Fruit fly (Drosophila melanogaster) whole organism, embryonic: ENCODE data around the gene Pisd.
A peak's percentile ranks its signal among the peaks of the same experiment; 100 is the strongest.

Experiments
- Bdp1 ChIP-seq: fragments of 200-800 bp; sonication (Bioruptor generic); optimal IDR thresholded peaks from 3 replicates; lab custom pipeline; 2016; ENCODE audit warnings: missing biosample characterization, missing genetic modification characterization
- Bgb ChIP-seq: fragments of 200-800 bp; sonication (Bioruptor generic); IDR thresholded peaks from 2 replicates; pipeline ENCODE4 v1.3.6; 2022; ENCODE audit warnings: missing biosample characterization, missing genetic modification characterization; ENCODE audit not compliant: partially characterized antibody
- Blimp-1 ChIP-seq: fragments of 200-800 bp; sonication (Bioruptor generic); optimal IDR thresholded peaks from 3 replicates; lab custom pipeline; 2018; ENCODE audit warnings: missing biosample characterization, missing genetic modification characterization, mild to moderate bottlenecking, moderate library complexity, missing genetic modification reagents
- CG10209 ChIP-seq: fragments of 200-800 bp; sonication (Bioruptor generic); optimal IDR thresholded peaks from 3 replicates; lab custom pipeline; 2017; ENCODE audit warnings: missing biosample characterization, mild to moderate bottlenecking, missing genetic modification characterization, missing genetic modification reagents
- CG10654 ChIP-seq: fragments of 200-800 bp; sonication (Bioruptor generic); optimal IDR thresholded peaks from 2 replicates; lab custom pipeline; 2016; ENCODE audit warnings: missing biosample characterization, missing genetic modification characterization
- CG11696 ChIP-seq: fragments of 200-800 bp; sonication (Bioruptor generic); IDR thresholded peaks from 2 replicates; pipeline ENCODE4 v1.3.6; 2022; ENCODE audit warnings: missing biosample characterization, missing genetic modification characterization
- CG12769 ChIP-seq: fragments of 200-800 bp; sonication (Bioruptor generic); optimal IDR thresholded peaks from 2 replicates; lab custom pipeline; 2019; ENCODE audit warnings: missing biosample characterization, mild to moderate bottlenecking, missing genetic modification characterization, moderate library complexity
- CG12942 ChIP-seq: fragments of 200-800 bp; sonication (Bioruptor generic); optimal IDR thresholded peaks from 3 replicates; lab custom pipeline; 2016; ENCODE audit warnings: missing biosample characterization, missing genetic modification characterization
- CG13296 ChIP-seq: fragments of 200-800 bp; sonication (Bioruptor generic); optimal IDR thresholded peaks from 3 replicates; lab custom pipeline; 2018; ENCODE audit warnings: missing biosample characterization, mild to moderate bottlenecking, missing genetic modification characterization
- CG14965 ChIP-seq: fragments of 200-800 bp; sonication (Bioruptor generic); optimal IDR thresholded peaks from 2 replicates; lab custom pipeline; 2016; ENCODE audit warnings: missing biosample characterization, missing genetic modification characterization, borderline replicate concordance
- CG1529 ChIP-seq: fragments of 200-800 bp; sonication (Bioruptor generic); optimal IDR thresholded peaks from 3 replicates; lab custom pipeline; 2018; ENCODE audit warnings: missing biosample characterization, missing genetic modification characterization
- CG17912 ChIP-seq: fragments of 200-800 bp; sonication (Bioruptor generic); optimal IDR thresholded peaks from 2 replicates; lab custom pipeline; 2018; ENCODE audit warnings: missing biosample characterization, mild to moderate bottlenecking, missing genetic modification characterization
- CG31441 ChIP-seq: fragments of 200-800 bp; sonication (Bioruptor generic); IDR thresholded peaks from 2 replicates; pipeline ENCODE4 v1.3.6; 2022; ENCODE audit warnings: missing biosample characterization, missing genetic modification characterization
- CG3163 ChIP-seq: fragments of 200-800 bp; sonication (Bioruptor generic); optimal IDR thresholded peaks from 3 replicates; lab custom pipeline; 2016; ENCODE audit warnings: missing biosample characterization, missing genetic modification characterization
- CG5953 ChIP-seq: fragments of 200-800 bp; sonication (Bioruptor generic); IDR thresholded peaks from 2 replicates; pipeline ENCODE4 v1.3.6; 2022; ENCODE audit warnings: missing biosample characterization, missing genetic modification characterization
- CG7357 ChIP-seq: fragments of 200-800 bp; sonication (Bioruptor generic); IDR thresholded peaks from 3 replicates; pipeline ENCODE4 v1.3.6; 2022; ENCODE audit warnings: missing biosample characterization, missing genetic modification characterization
- CG8478 ChIP-seq: fragments of >200 bp; optimal IDR thresholded peaks from 2 replicates; lab custom pipeline; 2018
- CHES-1-like ChIP-seq: fragments of 200-800 bp; sonication (Bioruptor generic); optimal IDR thresholded peaks from 2 replicates; lab custom pipeline; 2016; ENCODE audit warnings: missing biosample characterization, missing genetic modification characterization
- Dad ChIP-seq: fragments of 200-800 bp; sonication (Bioruptor generic); optimal IDR thresholded peaks from 3 replicates; lab custom pipeline; 2016; ENCODE audit warnings: missing biosample characterization, missing genetic modification characterization
- Elba2 ChIP-seq: fragments of 200-800 bp; sonication (Bioruptor generic); optimal IDR thresholded peaks from 3 replicates; lab custom pipeline; 2016; ENCODE audit warnings: missing biosample characterization, missing genetic modification characterization
- Fer2 ChIP-seq: fragments of 200-800 bp; sonication (Bioruptor generic); optimal IDR thresholded peaks from 2 replicates; lab custom pipeline; 2018; ENCODE audit warnings: missing biosample characterization, mild to moderate bottlenecking, missing genetic modification characterization, moderate library complexity
- Gug ChIP-seq: fragments of 200-800 bp; sonication (Bioruptor generic); IDR thresholded peaks from 4 replicates; pipeline ENCODE4 v1.3.6; 2022; ENCODE audit warnings: missing biosample characterization, missing genetic modification characterization
- Hmr ChIP-seq: fragments of 200-800 bp; sonication (Bioruptor generic); optimal IDR thresholded peaks from 3 replicates; lab custom pipeline; 2017; ENCODE audit warnings: mild to moderate bottlenecking, missing biosample characterization, missing genetic modification reagents, missing genetic modification characterization
- Max ChIP-seq: fragments of 200-800 bp; sonication (Bioruptor generic); optimal IDR thresholded peaks from 2 replicates; lab custom pipeline; 2016; ENCODE audit warnings: missing biosample characterization, mild to moderate bottlenecking, missing genetic modification characterization
- Med ChIP-seq: fragments of 200-800 bp; sonication (Bioruptor generic); peaks from one replicate; lab custom pipeline; 2016; ENCODE audit warnings: missing biosample characterization, missing genetic modification characterization, mild to moderate bottlenecking, inconsistent platforms, moderate library complexity
- Nf-YB ChIP-seq: fragments of 200-800 bp; sonication (Bioruptor generic); optimal IDR thresholded peaks from 3 replicates; lab custom pipeline; 2019; ENCODE audit warnings: missing biosample characterization, mild to moderate bottlenecking, missing genetic modification characterization, moderate library complexity
- Nf-YC ChIP-seq: fragments of 200-800 bp; optimal IDR thresholded peaks from 3 replicates; lab custom pipeline; 2019; ENCODE audit warnings: missing biosample characterization, mild to moderate bottlenecking, missing genetic modification characterization, moderate library complexity
- Pdp1 ChIP-seq, 2 experiments: fragments of 200-800 bp; sonication (Bioruptor generic); optimal IDR thresholded peaks; 3 replicates each; lab custom pipeline; 2016; ENCODE audit warnings: missing biosample characterization in 2 of 2, missing genetic modification characterization in 2 of 2, mild to moderate bottlenecking in 1 of 2, moderate library complexity in 1 of 2
- Poxn ChIP-seq: fragments of 200-800 bp; sonication (Bioruptor generic); IDR thresholded peaks from 2 replicates; pipeline ENCODE4 v1.3.6; 2022; ENCODE audit warnings: missing biosample characterization, missing genetic modification characterization
- Rx ChIP-seq: fragments of 200-800 bp; sonication (Bioruptor generic); IDR thresholded peaks from 2 replicates; pipeline ENCODE4 v1.3.6; 2022; ENCODE audit warnings: missing biosample characterization, missing genetic modification characterization
- Scr ChIP-seq: fragments of 200-800 bp; sonication (Bioruptor generic); IDR thresholded peaks from 2 replicates; pipeline ENCODE4 v1.3.6; 2022; ENCODE audit warnings: missing biosample characterization, missing genetic modification characterization; ENCODE audit not compliant: partially characterized antibody
- Sox100B ChIP-seq: fragments of 200-800 bp; sonication (Bioruptor generic); optimal IDR thresholded peaks from 3 replicates; lab custom pipeline; 2018; ENCODE audit warnings: missing biosample characterization, mild to moderate bottlenecking, missing genetic modification characterization
- Sry-β ChIP-seq: fragments of 200-800 bp; sonication (Bioruptor generic); optimal IDR thresholded peaks from 2 replicates; lab custom pipeline; 2018; ENCODE audit warnings: missing biosample characterization, mild to moderate bottlenecking, missing genetic modification characterization, moderate library complexity
- az2 ChIP-seq: fragments of 200-800 bp; sonication (Bioruptor generic); optimal IDR thresholded peaks from 3 replicates; lab custom pipeline; 2016; ENCODE audit warnings: missing biosample characterization, missing genetic modification characterization
- bcd ChIP-seq: fragments of 200-800 bp; sonication (Bioruptor generic); optimal IDR thresholded peaks from 2 replicates; lab custom pipeline; 2017; ENCODE audit warnings: missing biosample characterization, mild to moderate bottlenecking, missing genetic modification characterization
- dysf ChIP-seq: fragments of 200-800 bp; sonication (Bioruptor generic); IDR thresholded peaks from 3 replicates; pipeline ENCODE4 v1.3.6; 2022; ENCODE audit warnings: missing biosample characterization, missing genetic modification characterization
- kah ChIP-seq: fragments of 200-800 bp; sonication (Bioruptor generic); optimal IDR thresholded peaks from 2 replicates; lab custom pipeline; 2018; ENCODE audit warnings: missing biosample characterization, mild to moderate bottlenecking, missing genetic modification characterization
- klu ChIP-seq: fragments of 200-800 bp; sonication (Bioruptor generic); IDR thresholded peaks from 2 replicates; pipeline ENCODE4 v1.3.6; 2022; ENCODE audit warnings: missing biosample characterization, missing genetic modification characterization
- lola ChIP-seq, 3 experiments: fragments of >200 bp in 2 of 3; fragments of 200-800 bp in 1 of 3; sonication (Bioruptor generic) in 1 of 3; optimal IDR thresholded peaks; 2 replicates each; lab custom pipeline; 2017 to 2019; ENCODE audit warnings: missing biosample characterization in 3 of 3, missing genetic modification characterization in 3 of 3, mild to moderate bottlenecking in 1 of 3, moderate library complexity in 1 of 3
- pan ChIP-seq, 4 experiments: fragments of >200 bp in 3 of 4; fragments of 200-800 bp in 1 of 4; sonication (Bioruptor generic) in 1 of 4; optimal IDR thresholded peaks in 3 of 4; IDR thresholded peaks in 1 of 4; 2 replicates each; pipeline versions ENCODE4 v1.3.6 to Lab custom; 2017 to 2022; ENCODE audit warnings: missing biosample characterization in 2 of 4, missing genetic modification characterization in 2 of 4, mixed read lengths in 1 of 4
- pho ChIP-seq: fragments of 200-800 bp; sonication (Bioruptor generic); optimal IDR thresholded peaks from 2 replicates; lab custom pipeline; 2016; ENCODE audit warnings: missing biosample characterization, missing genetic modification characterization
- run ChIP-seq: fragments of 200-800 bp; sonication (Bioruptor generic); optimal IDR thresholded peaks from 3 replicates; lab custom pipeline; 2018; ENCODE audit warnings: missing biosample characterization, mild to moderate bottlenecking, missing genetic modification characterization
- sima ChIP-seq: fragments of 200-800 bp; sonication (Bioruptor generic); optimal IDR thresholded peaks from 2 replicates; lab custom pipeline; 2016; ENCODE audit warnings: missing biosample characterization, missing genetic modification characterization
- sqz ChIP-seq: fragments of 200-800 bp; sonication (Bioruptor generic); optimal IDR thresholded peaks from 3 replicates; lab custom pipeline; 2018; ENCODE audit warnings: missing biosample characterization, mild to moderate bottlenecking, missing genetic modification characterization
- tin ChIP-seq: fragments of 200-800 bp; sonication (Bioruptor generic); optimal IDR thresholded peaks from 3 replicates; lab custom pipeline; 2016; ENCODE audit warnings: missing biosample characterization, missing genetic modification characterization
- z ChIP-seq: fragments of 200-800 bp; sonication (Bioruptor generic); IDR thresholded peaks from 3 replicates; pipeline ENCODE4 v1.3.6; 2022; ENCODE audit warnings: missing biosample characterization, missing genetic modification characterization
- zen ChIP-seq: fragments of 200-800 bp; sonication (Bioruptor generic); optimal IDR thresholded peaks from 3 replicates; lab custom pipeline; 2018; ENCODE audit warnings: missing biosample characterization, mild to moderate bottlenecking, missing genetic modification characterization, moderate library complexity
- zen2 ChIP-seq: fragments of 200-800 bp; sonication (Bioruptor generic); IDR thresholded peaks from 3 replicates; pipeline ENCODE4 v1.3.6; 2022; ENCODE audit warnings: missing biosample characterization, missing genetic modification characterization; ENCODE audit not compliant: partially characterized antibody

Gene Pisd

dm6 chr3R:24031019-24031824, 19.4 kb upstream of the Pisd start (continued):
- TF ChIP-seq CG17912 (GFP tag; lab: Kevin White, UChicago) (no peak), Bdp1 (GFP tag; lab: Kevin White, UChicago) (no peak), CG31441 (no peak; the same call in 1 of the 2 replicates), Rx (GFP tag; lab: Robert Waterston, UW) (0 out of 2 replicates have a peak, but pooled peaks have one; percentile 23), sima (GFP tag; lab: Kevin White, UChicago) (no peak), CG14965 (GFP tag; lab: Kevin White, UChicago) (no peak), Bgb (no peak), CG13296 (GFP tag; lab: Kevin White, UChicago) (peak; percentile 1), Pdp1 (GFP tag; optimal IDR thresholded peaks at IDR 0.05; lab: Kevin White, UChicago) (no peak), Dad (GFP tag; lab: Kevin White, UChicago) (no peak), CG11696 (no peak), CG1529 (GFP tag; lab: Kevin White, UChicago) (no peak), Gug (GFP tag; lab: Robert Waterston, UW) (no peak), Elba2 (GFP tag; lab: Kevin White, UChicago) (no peak), CG3163 (GFP tag; lab: Kevin White, UChicago) (no peak), Nf-YB (no peak), z (GFP tag; lab: Robert Waterston, UW) (no peak), klu (GFP tag; lab: Robert Waterston, UW) (no peak), CG10654 (no peak), CG12942 (GFP tag; lab: Kevin White, UChicago) (no peak), zen2 (GFP tag; lab: Robert Waterston, UW) (0 out of 3 replicates have a peak, but pooled peaks have one; percentile 25), lola (GFP tag; optimal IDR thresholded peaks at IDR 0.05; lab: Kevin White, UChicago) (no peak), Scr (no peak), Sry-β (GFP tag; lab: Kevin White, UChicago) (no peak), az2 (GFP tag; lab: Kevin White, UChicago) (no peak), CG5953 (GFP tag; lab: Robert Waterston, UW) (no peak), Max (GFP tag; lab: Kevin White, UChicago) (no peak), tin (GFP tag; lab: Kevin White, UChicago) (no peak), Poxn (GFP tag; lab: Robert Waterston, UW) (no peak), pho (no peak), CG7357 (no peak), Fer2 (tag; lab: Kevin White, UChicago) (no peak), CG12769 (tag; lab: Kevin White, UChicago) (no peak), run (tag; lab: Kevin White, UChicago) (no peak), CG10209 (GFP tag; lab: Kevin White, UChicago) (no peak), bcd (GFP tag; lab: Kevin White, UChicago) (no peak), Blimp-1 (GFP tag; lab: Kevin White, UChicago) (peak; percentile 24)

dm6 chr3R:24031825-24032523, 18.6 kb upstream of the Pisd start, which contains the start of the genes KrT95D and Mettl3:
Gene KrT95D, minus strand, starts transcription at chr3R:24031827.
Gene Mettl3, plus strand, starts transcription at chr3R:24032157.
- TF ChIP-seq CG8478 (no peak), dysf (GFP tag; lab: Robert Waterston, UW) (no peak), kah (peak; percentile 18), Med (GFP tag; lab: Kevin White, UChicago) (peak; percentile 81), z (GFP tag; lab: Robert Waterston, UW) (no peak), Nf-YC (peak; percentile 27), Hmr (GFP tag; lab: Kevin White, UChicago) (peak; percentile 56), Sox100B (GFP tag; lab: Kevin White, UChicago) (no peak), pan (optimal IDR thresholded peaks at IDR 0.05; lab: Kevin White, UChicago) (no peak), pan (GFP tag; optimal IDR thresholded peaks at IDR 0.05 in 1 of 2, IDR thresholded peaks at IDR 0.05 in 1 of 2) (no peak), CHES-1-like (GFP tag; lab: Kevin White, UChicago) (peak; percentile 65), zen (peak; percentile 0), sqz (peak; percentile 99)
